Fruit fly (Drosophila melanogaster): ENCODE measurements around the gene CG8838.

The CG8838 gene

dm6 chr2L:3356790-3357696 lies at the start of gene CG8838:
TSS of gene CG8838 (plus strand) at chr2L:3357646.
- peak; percentile 54 for TF ChIP-seq kay (GFP tag; ENCODE audit: borderline replicate concordance)
- TF ChIP-seq CG1620 (GFP tag; optimal IDR thresholded peaks at IDR 0.05), result no peak

- no peak for TF ChIP-seq cnc (optimal IDR thresholded peaks at IDR 0.05)
- TF ChIP-seq CG7045 (GFP tag; optimal IDR thresholded peaks at IDR 0.05), result no peak
- TF ChIP-seq cic (GFP tag; optimal IDR thresholded peaks at IDR 0.05), result peak; percentile 58
- no peak for TF ChIP-seq CG12768 (GFP tag; optimal IDR thresholded peaks at IDR 0.05)
- peak; percentile 61 for TF ChIP-seq kay (GFP tag; ENCODE audit: borderline replicate concordance)
- no peak for TF ChIP-seq bab1 (GFP tag; optimal IDR thresholded peaks at IDR 0.05)
- no peak for TF ChIP-seq ovo (GFP tag; optimal IDR thresholded peaks at IDR 0.05)
- no peak for TF ChIP-seq CG14711 (tag; optimal IDR thresholded peaks at IDR 0.05)
- TF ChIP-seq Clk (GFP tag; optimal IDR thresholded peaks at IDR 0.05), result no peak
- no peak for TF ChIP-seq Hr96 (GFP tag; optimal IDR thresholded peaks at IDR 0.05)
- TF ChIP-seq CG7101 (tag; optimal IDR thresholded peaks at IDR 0.05), result no peak
- TF ChIP-seq toe (GFP tag; optimal IDR thresholded peaks at IDR 0.05), result no peak
- no peak for TF ChIP-seq pad (GFP tag; optimal IDR thresholded peaks at IDR 0.05)
Measured at dm6 chr2L:3308529-3309272, 48.7 kb upstream of the CG8838 start, which contains the start of gene CG15406. TSS of gene CG15406 (plus strand) at chr2L:3309222.

dm6 chr2L:3319731-3320295 lies 37.6 kb upstream of the CG8838 start, which contains the start of the genes Fign and CG8837:
TSS of gene Fign (minus strand) at chr2L:3319872.
TSS of gene CG8837 (plus strand) at chr2L:3320245.
- TF ChIP-seq CG12768 (GFP tag; optimal IDR thresholded peaks at IDR 0.05) (no peak), Hr96 (GFP tag; optimal IDR thresholded peaks at IDR 0.05) (no peak), bab1 (GFP tag; optimal IDR thresholded peaks at IDR 0.05) (no peak), Crg-1 (GFP tag; optimal IDR thresholded peaks at IDR 0.05) (no peak), CG14711 (tag; optimal IDR thresholded peaks at IDR 0.05) (no peak), CG33017 (tag; optimal IDR thresholded peaks at IDR 0.05) (no peak), pad (GFP tag; optimal IDR thresholded peaks at IDR 0.05) (no peak), kay (GFP tag; ENCODE audit: borderline replicate concordance) (no peak), CG7101 (tag; optimal IDR thresholded peaks at IDR 0.05) (no peak)

dm6 chr2L:3323319-3324287 lies 33.8 kb upstream of the CG8838 start, which contains the start of gene CG33281:
TSS of gene CG33281 (plus strand) at chr2L:3324237.
- TF ChIP-seq CG5204 (GFP tag; optimal IDR thresholded peaks at IDR 0.05) (no peak), ovo (GFP tag; optimal IDR thresholded peaks at IDR 0.05) (no peak), cic (GFP tag; optimal IDR thresholded peaks at IDR 0.05) (peak; percentile 54), Crg-1 (GFP tag; optimal IDR thresholded peaks at IDR 0.05) (no peak), pad (GFP tag; optimal IDR thresholded peaks at IDR 0.05) (peak; percentile 33), CG7101 (tag; optimal IDR thresholded peaks at IDR 0.05) (no peak), CG14711 (tag; optimal IDR thresholded peaks at IDR 0.05) (no peak), CG1620 (GFP tag; optimal IDR thresholded peaks at IDR 0.05) (no peak), bab1 (GFP tag; optimal IDR thresholded peaks at IDR 0.05) (no peak), CG12768 (GFP tag; optimal IDR thresholded peaks at IDR 0.05) (peak; percentile 43), Mnt (GFP tag; optimal IDR thresholded peaks at IDR 0.05) (no peak), toe (GFP tag; optimal IDR thresholded peaks at IDR 0.05) (no peak), CG7045 (GFP tag; optimal IDR thresholded peaks at IDR 0.05) (no peak), CG11617 (GFP tag; optimal IDR thresholded peaks at IDR 0.05) (peak; percentile 21), Clk (GFP tag; optimal IDR thresholded peaks at IDR 0.05) (no peak), CG33017 (tag; optimal IDR thresholded peaks at IDR 0.05) (no peak), tj (GFP tag; optimal IDR thresholded peaks at IDR 0.05) (no peak), cnc (optimal IDR thresholded peaks at IDR 0.05) (no peak), Hr96 (GFP tag; optimal IDR thresholded peaks at IDR 0.05) (no peak), kay (GFP tag; ENCODE audit: borderline replicate concordance) (no peak)

dm6 chr2L:3327603-3328002 lies 29.8 kb upstream of the CG8838 start, which contains the start of gene CG33282:
TSS of gene CG33282 (plus strand) at chr2L:3327903.
- no peak for TF ChIP-seq cnc (optimal IDR thresholded peaks at IDR 0.05)
- TF ChIP-seq Hr96 (GFP tag; optimal IDR thresholded peaks at IDR 0.05), result no peak
- TF ChIP-seq CG33017 (tag; optimal IDR thresholded peaks at IDR 0.05), result peak; percentile 31
- no peak for TF ChIP-seq CG14711 (tag; optimal IDR thresholded peaks at IDR 0.05)
- no peak for TF ChIP-seq Crg-1 (GFP tag; optimal IDR thresholded peaks at IDR 0.05)

Data from whole organism, adult.